Fruit fly (Drosophila melanogaster): Measurements from ENCODE around the gene CG34140.

DNA sequence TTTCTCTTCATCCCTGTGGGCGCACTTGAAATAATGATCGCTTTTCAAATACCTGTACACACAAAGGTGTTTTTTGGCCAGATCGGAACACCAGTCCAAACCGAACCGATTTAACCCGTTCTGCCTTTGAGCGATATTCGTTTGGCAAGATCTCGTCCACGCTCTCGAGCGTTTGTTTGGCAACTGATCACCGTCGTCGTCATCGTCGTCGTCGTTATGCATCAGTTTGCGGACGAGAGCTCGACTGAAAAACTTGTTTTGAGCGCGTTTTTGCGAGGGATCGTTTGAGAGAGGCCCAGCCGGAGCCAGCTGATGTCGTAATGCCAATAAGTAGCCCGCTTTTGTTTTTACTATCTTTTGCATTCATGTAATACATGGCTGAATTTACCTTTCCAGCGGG is 5.8 kb downstream of the CG34140 start:
- no peak for TF ChIP-seq insv (optimal IDR thresholded peaks at IDR 0.05)
- TF ChIP-seq Myc (optimal IDR thresholded peaks at IDR 0.05) = no peak
- TF ChIP-seq psq (optimal IDR thresholded peaks at IDR 0.05) = no peak
- TF ChIP-seq ttk (optimal IDR thresholded peaks at IDR 0.05) = no peak
- TF ChIP-seq h (optimal IDR thresholded peaks at IDR 0.05) = no peak

Measured in Kc167 (cell line).